3 worm cellular contexts compared by ENCODE assay signal in genomic region chrIV:11965327-11965726, ce11.
A peak's percentile ranks its signal among the peaks of the same experiment; 100 is the strongest.
TF ChIP-seq lines count a peak whose summit lies in the region.

srj-1 (minus strand) TSS chrIV:11965427.

TF ChIP-seq in whole organism, L1 larva, 84 proteins besides CTCF, POLR2A, EP300 and RAD21:
- TF ChIP-seq nhr-11 (tag; optimal IDR thresholded peaks at IDR 0.05; lab: Kevin White, UChicago), result peak; percentile 1
- peak; percentile 21 for TF ChIP-seq fkh-8 (tag; optimal IDR thresholded peaks at IDR 0.05; lab: Kevin White, UChicago)
- no peak for TF ChIP-seq unc-98 (GFP tag; IDR thresholded peaks at IDR 0.05; lab: Robert Waterston, UW)

TF ChIP-seq in whole organism, L3 larva, 47 proteins besides CTCF, POLR2A, EP300 and RAD21:
- TF ChIP-seq ceh-9 (tag; optimal IDR thresholded peaks at IDR 0.05; lab: Kevin White, UChicago) (no peak), nhr-11 (tag; optimal IDR thresholded peaks at IDR 0.05; lab: Kevin White, UChicago) (peak; percentile 49)

TF ChIP-seq in whole organism, L4 larva, 104 proteins besides CTCF, POLR2A, EP300 and RAD21:
- TF ChIP-seq rbr-2 (tag; optimal IDR thresholded peaks at IDR 0.05; lab: Kevin White, UChicago) (no peak), unc-62 (GFP tag; optimal IDR thresholded peaks at IDR 0.05 in 1 of 2; lab: Kevin White, UChicago) (peak in 1 of 2 experiments; percentile 33), unc-62 (tag; optimal IDR thresholded peaks at IDR 0.05; lab: Kevin White, UChicago) (no peak), nhr-77 (tag; optimal IDR thresholded peaks at IDR 0.05; lab: Kevin White, UChicago) (no peak), nhr-11 (tag; optimal IDR thresholded peaks at IDR 0.05; lab: Kevin White, UChicago) (peak; percentile 55), daf-8 (GFP tag; IDR thresholded peaks at IDR 0.05; lab: Robert Waterston, UW) (no peak)

Comparison
In these comparisons a context has a peak if more than half of its experiments do, and no peak if none do; other contexts are left out.
1. Of the 29 proteins assayed by ChIP-seq in both whole organism, L4 larva and whole organism, L1 larva: peak only in whole organism, L4 larva: none; only in whole organism, L1 larva: none; in both: nhr-11; in neither: 27; mixed calls (peak in some experiments, not most) for 1.